Fruit fly (Drosophila melanogaster) whole organism, embryonic: ENCODE results near the gene Ctr9.

ENCODE experiments used
- Asciz ChIP-seq: fragments of 200-800 bp; sonication (Bioruptor generic); optimal IDR thresholded peaks from 2 replicates; lab custom pipeline; 2017; ENCODE audit warnings: missing biosample characterization, mild to moderate bottlenecking, missing genetic modification characterization, missing genetic modification reagents
- Awh ChIP-seq: fragments of 200-800 bp; sonication (Bioruptor generic); IDR thresholded peaks from 2 replicates; pipeline ENCODE4, ENCODE4 v1.3.6; 2022; ENCODE audit warnings: missing biosample characterization, missing genetic modification characterization
- CG10462 ChIP-seq: fragments of 200-800 bp; sonication (Bioruptor generic); optimal IDR thresholded peaks from 2 replicates; lab custom pipeline; 2016; ENCODE audit warnings: missing biosample characterization, missing genetic modification characterization
- CG13424 ChIP-seq: fragments of 200-800 bp; sonication (Bioruptor generic); optimal IDR thresholded peaks from 2 replicates; lab custom pipeline; 2019; ENCODE audit warnings: missing biosample characterization, mild to moderate bottlenecking, missing genetic modification characterization, moderate library complexity
- CG14050 ChIP-seq: fragments of 200-800 bp; sonication (Bioruptor generic); IDR thresholded peaks from 3 replicates; pipeline ENCODE4 v1.3.6; 2022; ENCODE audit warnings: missing biosample characterization, missing genetic modification characterization
- CG15011 ChIP-seq: fragments of 200-800 bp; sonication (Bioruptor generic); optimal IDR thresholded peaks from 3 replicates; lab custom pipeline; 2018; ENCODE audit warnings: missing biosample characterization, mild to moderate bottlenecking, missing genetic modification characterization
- CG1529 ChIP-seq: fragments of 200-800 bp; sonication (Bioruptor generic); optimal IDR thresholded peaks from 3 replicates; lab custom pipeline; 2018; ENCODE audit warnings: missing biosample characterization, missing genetic modification characterization
- CG16863 ChIP-seq: fragments of 200-800 bp; sonication (Bioruptor generic); optimal IDR thresholded peaks from 3 replicates; lab custom pipeline; 2016; ENCODE audit warnings: missing biosample characterization, missing genetic modification characterization
- CG17328 ChIP-seq: fragments of 200-800 bp; sonication (Bioruptor generic); IDR thresholded peaks from 2 replicates; pipeline ENCODE4 v1.3.6; 2022; ENCODE audit warnings: missing biosample characterization, missing genetic modification characterization
- CG18476 ChIP-seq: fragments of 200-800 bp; sonication (Bioruptor generic); optimal IDR thresholded peaks from 2 replicates; lab custom pipeline; 2016; ENCODE audit warnings: missing biosample characterization, mild to moderate bottlenecking, missing genetic modification characterization
- CG18599 ChIP-seq: fragments of 200-800 bp; sonication (Bioruptor generic); optimal IDR thresholded peaks from 3 replicates; lab custom pipeline; 2017; ENCODE audit warnings: missing biosample characterization, missing genetic modification characterization, mild to moderate bottlenecking, moderate library complexity, missing genetic modification reagents
- CG2116 ChIP-seq: fragments of 200-800 bp; sonication (Bioruptor generic); optimal IDR thresholded peaks from 3 replicates; lab custom pipeline; 2018; ENCODE audit warnings: missing biosample characterization, mild to moderate bottlenecking, missing genetic modification characterization
- CG2129 ChIP-seq: fragments of 200-800 bp; sonication (Bioruptor generic); IDR thresholded peaks from 2 replicates; pipeline ENCODE4 v1.3.6; 2022; ENCODE audit warnings: missing biosample characterization, missing genetic modification characterization; ENCODE audit not compliant: partially characterized antibody
- CG30431 ChIP-seq: fragments of 200-800 bp; sonication (Bioruptor generic); optimal IDR thresholded peaks from 2 replicates; lab custom pipeline; 2017; ENCODE audit warnings: missing biosample characterization, missing genetic modification characterization
- CG34376 ChIP-seq: fragments of 200-800 bp; sonication (Bioruptor generic); optimal IDR thresholded peaks from 2 replicates; lab custom pipeline; 2018; ENCODE audit warnings: missing biosample characterization, mild to moderate bottlenecking, missing genetic modification characterization
- CG4328 ChIP-seq: fragments of 200-800 bp; sonication (Bioruptor generic); optimal IDR thresholded peaks from 3 replicates; lab custom pipeline; 2017; ENCODE audit warnings: missing biosample characterization, missing genetic modification reagents, missing genetic modification characterization
- CG43689 ChIP-seq: fragments of 200-800 bp; sonication (Bioruptor generic); IDR thresholded peaks from 2 replicates; pipeline ENCODE4 v1.3.6; 2022; ENCODE audit warnings: missing biosample characterization, missing genetic modification characterization
- CG4404 ChIP-seq: fragments of 200-800 bp; sonication (Bioruptor generic); IDR thresholded peaks from 2 replicates; pipeline ENCODE4 v1.3.6; 2022; ENCODE audit warnings: missing biosample characterization, missing genetic modification characterization
- CG4730 ChIP-seq: fragments of 200-800 bp; sonication (Bioruptor generic); IDR thresholded peaks from 2 replicates; pipeline ENCODE4 v1.3.6; 2022; ENCODE audit warnings: missing biosample characterization, missing genetic modification characterization
- CG5953 ChIP-seq: fragments of 200-800 bp; sonication (Bioruptor generic); IDR thresholded peaks from 2 replicates; pipeline ENCODE4 v1.3.6; 2022; ENCODE audit warnings: missing biosample characterization, missing genetic modification characterization
- CG6813 ChIP-seq: fragments of 200-800 bp; sonication (Bioruptor generic); optimal IDR thresholded peaks from 2 replicates; lab custom pipeline; 2017; ENCODE audit warnings: missing biosample characterization, missing genetic modification characterization, mild to moderate bottlenecking, moderate library complexity, missing genetic modification reagents
- CG7372 ChIP-seq: fragments of 200-800 bp; sonication (Bioruptor generic); IDR thresholded peaks from 2 replicates; pipeline ENCODE4 v1.3.6; 2022; ENCODE audit warnings: missing biosample characterization, missing genetic modification characterization
- CG7839 ChIP-seq: fragments of 200-800 bp; sonication (Bioruptor generic); optimal IDR thresholded peaks from 3 replicates; lab custom pipeline; 2018; ENCODE audit warnings: missing biosample characterization, mild to moderate bottlenecking, missing genetic modification characterization, moderate library complexity
- CG8924 ChIP-seq: fragments of 200-800 bp; optimal IDR thresholded peaks from 3 replicates; lab custom pipeline; 2019; ENCODE audit warnings: missing biosample characterization, mild to moderate bottlenecking, missing genetic modification characterization, moderate library complexity
- Dbx ChIP-seq: fragments of 200-800 bp; sonication (Bioruptor generic); IDR thresholded peaks from 3 replicates; pipeline ENCODE4 v1.3.6; 2022; ENCODE audit warnings: missing biosample characterization, missing genetic modification characterization
- Deaf1 ChIP-seq: fragments of 200-800 bp; optimal IDR thresholded peaks from 3 replicates; lab custom pipeline; 2019; ENCODE audit warnings: missing biosample characterization, mild to moderate bottlenecking, missing genetic modification characterization, moderate library complexity
- Dref ChIP-seq: fragments of 200-800 bp; sonication (Bioruptor generic); IDR thresholded peaks from 2 replicates; pipeline ENCODE4 v1.3.6; 2022; ENCODE audit warnings: missing biosample characterization, missing genetic modification characterization
- Hmr ChIP-seq: fragments of 200-800 bp; sonication (Bioruptor generic); optimal IDR thresholded peaks from 3 replicates; lab custom pipeline; 2017; ENCODE audit warnings: mild to moderate bottlenecking, missing biosample characterization, missing genetic modification reagents, missing genetic modification characterization
- Myb ChIP-seq: fragments of 200-800 bp; sonication (Bioruptor generic); optimal IDR thresholded peaks from 2 replicates; lab custom pipeline; 2016; ENCODE audit warnings: missing biosample characterization, missing genetic modification characterization
- chif ChIP-seq, 2 experiments: fragments of 200-800 bp; sonication (Bioruptor generic); optimal IDR thresholded peaks; 3 replicates each; lab custom pipeline; 2016; ENCODE audit warnings: missing biosample characterization in 2 of 2, missing genetic modification characterization in 2 of 2
- dimm ChIP-seq: fragments of 200-800 bp; sonication (Bioruptor generic); IDR thresholded peaks from 2 replicates; pipeline ENCODE4 v1.3.6; 2022; ENCODE audit warnings: missing biosample characterization, missing genetic modification characterization
- dm ChIP-seq: fragments of 200-800 bp; sonication (Bioruptor generic); optimal IDR thresholded peaks from 3 replicates; lab custom pipeline; 2016; ENCODE audit warnings: missing biosample characterization, missing genetic modification characterization
- ewg ChIP-seq: fragments of 200-800 bp; sonication (Bioruptor generic); optimal IDR thresholded peaks from 3 replicates; lab custom pipeline; 2017; ENCODE audit warnings: mild to moderate bottlenecking, missing biosample characterization, missing genetic modification reagents, missing genetic modification characterization
- exex ChIP-seq: fragments of 200-800 bp; sonication (Bioruptor generic); optimal IDR thresholded peaks from 4 replicates; lab custom pipeline; 2018; ENCODE audit warnings: missing biosample characterization, mild to moderate bottlenecking, missing genetic modification characterization, moderate library complexity
- eyg ChIP-seq: fragments of 200-800 bp; sonication (Bioruptor generic); optimal IDR thresholded peaks from 3 replicates; lab custom pipeline; 2016; ENCODE audit warnings: missing biosample characterization, missing genetic modification characterization
- gfzf ChIP-seq: fragments of 200-800 bp; sonication (Bioruptor generic); optimal IDR thresholded peaks from 2 replicates; lab custom pipeline; 2016; ENCODE audit warnings: missing biosample characterization, mild to moderate bottlenecking, missing genetic modification characterization, moderate library complexity
- gt ChIP-seq: fragments of 200-800 bp; sonication (Bioruptor generic); IDR thresholded peaks from 2 replicates; pipeline ENCODE4 v1.3.6; 2022; ENCODE audit warnings: missing biosample characterization, missing genetic modification characterization
- ham ChIP-seq: fragments of 200-800 bp; sonication (Bioruptor generic); IDR thresholded peaks from 2 replicates; pipeline ENCODE4 v1.3.6; 2022; ENCODE audit warnings: missing biosample characterization, missing genetic modification characterization
- inv ChIP-seq: fragments of 200-800 bp; sonication (Bioruptor generic); IDR thresholded peaks from 2 replicates; pipeline ENCODE4 v1.3.6; 2022; ENCODE audit warnings: missing biosample characterization, missing genetic modification characterization; ENCODE audit not compliant: partially characterized antibody
- knrl ChIP-seq: fragments of 200-800 bp; sonication (Bioruptor generic); IDR thresholded peaks from 3 replicates; pipeline ENCODE4 v1.3.6; 2022; ENCODE audit warnings: missing biosample characterization, missing genetic modification characterization; ENCODE audit not compliant: partially characterized antibody
- otp ChIP-seq: fragments of 200-800 bp; sonication (Bioruptor generic); IDR thresholded peaks from 3 replicates; pipeline ENCODE4, ENCODE4 v1.3.6; 2022; ENCODE audit warnings: missing biosample characterization, missing genetic modification characterization
- phol ChIP-seq: fragments of 200-800 bp; sonication (Bioruptor generic); optimal IDR thresholded peaks from 3 replicates; lab custom pipeline; 2018; ENCODE audit warnings: missing biosample characterization, mild to moderate bottlenecking, missing genetic modification characterization, moderate library complexity
- schlank ChIP-seq: fragments of 200-800 bp; sonication (Bioruptor generic); optimal IDR thresholded peaks from 2 replicates; lab custom pipeline; 2018; ENCODE audit warnings: missing biosample characterization, mild to moderate bottlenecking, missing genetic modification characterization
- scrt ChIP-seq: fragments of 200-800 bp; sonication (Bioruptor generic); optimal IDR thresholded peaks from 2 replicates; lab custom pipeline; 2018; ENCODE audit warnings: missing biosample characterization, mild to moderate bottlenecking, missing genetic modification characterization, moderate library complexity
- sens ChIP-seq: fragments of 200-800 bp; sonication (Bioruptor generic); peaks from one replicate; lab custom pipeline; 2016; ENCODE audit warnings: missing biosample characterization, missing genetic modification characterization
- toy ChIP-seq: fragments of 200-800 bp; sonication (Bioruptor generic); IDR thresholded peaks from 2 replicates; pipeline ENCODE4 v1.3.6; 2022; ENCODE audit warnings: missing biosample characterization, missing genetic modification characterization
- trem ChIP-seq: fragments of 200-800 bp; optimal IDR thresholded peaks from 3 replicates; lab custom pipeline; 2019; ENCODE audit warnings: missing biosample characterization, mild to moderate bottlenecking, missing genetic modification characterization, moderate library complexity
- unc-4 ChIP-seq: fragments of 200-800 bp; sonication (Bioruptor generic); IDR thresholded peaks from 2 replicates; pipeline ENCODE4 v1.3.6; 2022; ENCODE audit warnings: missing biosample characterization, missing genetic modification characterization; ENCODE audit not compliant: partially characterized antibody
- unpg ChIP-seq: fragments of 200-800 bp; sonication (Bioruptor generic); optimal IDR thresholded peaks from 3 replicates; lab custom pipeline; 2018; ENCODE audit warnings: missing biosample characterization, mild to moderate bottlenecking, missing genetic modification characterization, moderate library complexity
- usp ChIP-seq: fragments of >200 bp; optimal IDR thresholded peaks from 2 replicates; lab custom pipeline; 2017; ENCODE audit warnings: missing biosample characterization, missing genetic modification characterization

The Ctr9 gene

dm6 chr3L:1300076-1300635 lies 6.9 kb upstream of the Ctr9 start (continued):
- peak; percentile 77 for TF ChIP-seq CG1529 (GFP tag; lab: Kevin White, UChicago)
- TF ChIP-seq CG7372 (GFP tag; lab: Robert Waterston, UW) = peak; percentile 33; the same call in 1 of the 2 replicates
- peak; percentile 51; the same call in 1 of the 2 replicates for TF ChIP-seq Awh
- peak; percentile 69 for TF ChIP-seq CG18476
- TF ChIP-seq dimm (GFP tag; lab: Robert Waterston, UW) = no peak
- TF ChIP-seq Hmr (GFP tag; lab: Kevin White, UChicago) = peak; percentile 79
- TF ChIP-seq CG2129 (GFP tag; lab: Robert Waterston, UW) = no peak
- peak; percentile 78 for TF ChIP-seq CG4404 (GFP tag; lab: Robert Waterston, UW)
- peak; percentile 79 for TF ChIP-seq CG15011
- no peak for TF ChIP-seq Dref (GFP tag; lab: Robert Waterston, UW)
- TF ChIP-seq scrt (GFP tag; lab: Kevin White, UChicago) = peak; percentile 72
- TF ChIP-seq exex (tag; lab: Kevin White, UChicago) = peak; percentile 31
- peak; percentile 65 for TF ChIP-seq ewg
- peak; percentile 81 for TF ChIP-seq CG34376
- peak; percentile 3 to 55 for TF ChIP-seq chif (GFP tag; optimal IDR thresholded peaks at IDR 0.05; lab: Kevin White, UChicago)
- peak; percentile 80 for TF ChIP-seq CG17328 (GFP tag; lab: Robert Waterston, UW)
- no peak for TF ChIP-seq schlank (tag; lab: Kevin White, UChicago)
- peak; percentile 74 for TF ChIP-seq Asciz
- TF ChIP-seq Deaf1 (tag; lab: Kevin White, UChicago) = peak; percentile 68
- TF ChIP-seq CG10462 (GFP tag; lab: Kevin White, UChicago) = peak; percentile 57
- TF ChIP-seq CG16863 (GFP tag; lab: Kevin White, UChicago) = peak; percentile 38
- no peak for TF ChIP-seq toy (GFP tag; lab: Robert Waterston, UW)
- TF ChIP-seq CG4328 = peak; percentile 84
- no peak for TF ChIP-seq inv
- no peak for TF ChIP-seq unc-4
- TF ChIP-seq knrl = no peak
- TF ChIP-seq unpg (GFP tag; lab: Kevin White, UChicago) = peak; percentile 88
- TF ChIP-seq otp (GFP tag; lab: Robert Waterston, UW) = peak; percentile 69; the same call in 2 of the 3 replicates
- TF ChIP-seq usp = no peak
- TF ChIP-seq Myb (GFP tag; lab: Kevin White, UChicago) = no peak
- TF ChIP-seq CG4730 (GFP tag; lab: Robert Waterston, UW) = peak; percentile 69
- TF ChIP-seq ham (GFP tag; lab: Robert Waterston, UW) = no peak
- peak; percentile 79 for TF ChIP-seq CG6813 (GFP tag; lab: Kevin White, UChicago)
- TF ChIP-seq CG43689 (GFP tag; lab: Robert Waterston, UW) = peak; percentile 38; the same call in 1 of the 2 replicates
- peak; percentile 69; the same call in 2 of the 3 replicates for TF ChIP-seq Dbx (GFP tag; lab: Robert Waterston, UW)
- TF ChIP-seq gt = no peak
- TF ChIP-seq dm (GFP tag; lab: Kevin White, UChicago) = no peak
- TF ChIP-seq CG18599 (GFP tag; lab: Kevin White, UChicago) = peak; percentile 90
- TF ChIP-seq sens (GFP tag; lab: Kevin White, UChicago) = peak; percentile 88
- no peak for TF ChIP-seq eyg (GFP tag; lab: Kevin White, UChicago)
- TF ChIP-seq gfzf (GFP tag; lab: Kevin White, UChicago) = no peak
- TF ChIP-seq phol (tag; lab: Kevin White, UChicago) = peak; percentile 88
- TF ChIP-seq CG2116 (GFP tag; lab: Kevin White, UChicago) = peak; percentile 47
- peak; percentile 92 for TF ChIP-seq CG8924
- TF ChIP-seq CG5953 (GFP tag; lab: Robert Waterston, UW) = peak; percentile 56
- TF ChIP-seq CG30431 = peak; percentile 60
- TF ChIP-seq trem (tag; lab: Kevin White, UChicago) = peak; percentile 86
- peak; percentile 82 for TF ChIP-seq CG13424 (tag; lab: Kevin White, UChicago)
- peak; percentile 89 for TF ChIP-seq CG7839 (tag; lab: Kevin White, UChicago)
- TF ChIP-seq CG14050 = peak; percentile 61; the same call in 2 of the 3 replicates
